Fruit fly (Drosophila melanogaster): Measurements from ENCODE around the gene CG11586.

CG11586 gene

DNA sequence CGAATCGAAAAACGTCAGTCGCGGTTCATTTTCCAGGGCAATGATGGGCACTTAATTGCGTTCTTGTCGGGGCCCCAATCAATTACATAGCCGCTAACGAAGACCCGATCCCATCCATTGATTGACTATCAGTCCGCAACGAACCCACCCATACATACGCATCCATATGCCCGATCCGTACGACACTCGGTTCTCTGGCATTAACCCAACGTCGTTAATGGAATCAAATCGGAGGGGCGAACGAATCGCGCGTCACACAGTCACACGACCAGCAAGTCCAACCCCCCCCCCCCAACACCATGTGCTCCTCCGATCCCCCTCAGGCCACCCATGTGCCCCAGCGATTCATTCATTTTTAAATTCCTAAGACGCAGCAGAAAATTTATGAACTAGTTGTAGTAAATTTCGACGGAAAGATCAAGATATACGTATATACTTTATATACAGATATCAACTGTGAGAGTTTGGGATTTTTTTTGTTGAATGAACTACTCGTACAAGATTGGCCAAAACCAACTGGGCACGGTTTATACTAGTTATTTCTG lies 41.0 kb downstream of the CG11586 start:
- TF ChIP-seq CG12104 (GFP tag; optimal IDR thresholded peaks at IDR 0.05) (no peak), dmrt99B (tag; optimal IDR thresholded peaks at IDR 0.05) (no peak), CG15514 (GFP tag; optimal IDR thresholded peaks at IDR 0.05) (peak; percentile 52), btn (GFP tag; optimal IDR thresholded peaks at IDR 0.05) (no peak), Stat92E (GFP tag; optimal IDR thresholded peaks at IDR 0.05) (peak in 1 of 3 experiments; percentile 10), gem (tag; optimal IDR thresholded peaks at IDR 0.05) (peak; percentile 18), p53 (GFP tag; optimal IDR thresholded peaks at IDR 0.05) (no peak), Drgx (GFP tag; IDR thresholded peaks at IDR 0.05) (peak; percentile 38; the same call in 1 of the 2 replicates), CG6654 (GFP tag; optimal IDR thresholded peaks at IDR 0.05) (no peak), CG10654 (GFP tag; optimal IDR thresholded peaks at IDR 0.05) (no peak), slp2 (GFP tag; optimal IDR thresholded peaks at IDR 0.05) (no peak), CG6813 (GFP tag; optimal IDR thresholded peaks at IDR 0.05) (peak; percentile 9), CG5180 (GFP tag; optimal IDR thresholded peaks at IDR 0.05) (peak; percentile 14), ato (GFP tag; IDR thresholded peaks at IDR 0.05; ENCODE audit: partially characterized antibody) (no peak), Med (GFP tag) (peak; percentile 30), tna (GFP tag; IDR thresholded peaks at IDR 0.05; ENCODE audit: partially characterized antibody) (0 out of 2 replicates have a peak, but pooled peaks have one; percentile 7), GATAe (GFP tag; conservative IDR thresholded peaks at IDR 0.05) (no peak), cad (GFP tag; optimal IDR thresholded peaks at IDR 0.05) (no peak), Pdp1 (GFP tag; optimal IDR thresholded peaks at IDR 0.05) (peak in 1 of 2 experiments; percentile 44), HLH4C (GFP tag; IDR thresholded peaks at IDR 0.05; ENCODE audit: partially characterized antibody) (no peak), pnt (GFP tag; optimal IDR thresholded peaks at IDR 0.05) (no peak), CG8388 (GFP tag; optimal IDR thresholded peaks at IDR 0.05) (no peak), Camta (GFP tag; optimal IDR thresholded peaks at IDR 0.05) (no peak), cwo (GFP tag; optimal IDR thresholded peaks at IDR 0.05) (peak; percentile 99), Awh (GFP tag; IDR thresholded peaks at IDR 0.05) (peak; percentile 65; the same call in 1 of the 2 replicates), chinmo (GFP tag; IDR thresholded peaks at IDR 0.05; ENCODE audit: partially characterized antibody) (peak; percentile 96), nmo (GFP tag; optimal IDR thresholded peaks at IDR 0.05) (peak; percentile 10), shn (GFP tag; optimal IDR thresholded peaks at IDR 0.05) (no peak), CG3726 (GFP tag; IDR thresholded peaks at IDR 0.05) (no peak), Six4 (GFP tag; optimal IDR thresholded peaks at IDR 0.05) (no peak), CG3281 (GFP tag; optimal IDR thresholded peaks at IDR 0.05) (no peak), dm (GFP tag; optimal IDR thresholded peaks at IDR 0.05) (no peak), crol (GFP tag; IDR thresholded peaks at IDR 0.05) (peak; percentile 99), CG31388 (GFP tag; optimal IDR thresholded peaks at IDR 0.05) (no peak), chif (GFP tag; optimal IDR thresholded peaks at IDR 0.05) (no peak), onecut (GFP tag; IDR thresholded peaks at IDR 0.05) (no peak), CG10431 (GFP tag; optimal IDR thresholded peaks at IDR 0.05) (no peak), yki (optimal IDR thresholded peaks at IDR 0.05) (no peak), CG8290 (GFP tag; optimal IDR thresholded peaks at IDR 0.05) (no peak), CG8290 (tag; optimal IDR thresholded peaks at IDR 0.05) (peak in 1 of 2 experiments; percentile 86), CG10209 (GFP tag; optimal IDR thresholded peaks at IDR 0.05) (no peak), wdn (GFP tag; IDR thresholded peaks at IDR 0.05) (no peak), CG1792 (GFP tag; optimal IDR thresholded peaks at IDR 0.05) (no peak), pita (GFP tag; optimal IDR thresholded peaks at IDR 0.05) (no peak), CG14965 (GFP tag; optimal IDR thresholded peaks at IDR 0.05; ENCODE audit: borderline replicate concordance) (no peak), kni (GFP tag; optimal IDR thresholded peaks at IDR 0.05) (peak; percentile 13), Meics (GFP tag; optimal IDR thresholded peaks at IDR 0.05) (peak; percentile 22), CG4328 (GFP tag; optimal IDR thresholded peaks at IDR 0.05) (peak; percentile 45), CG12071 (GFP tag; optimal IDR thresholded peaks at IDR 0.05) (no peak), Lhr (GFP tag; optimal IDR thresholded peaks at IDR 0.05) (no peak)

Measured in whole organism, embryonic.